Fruit fly (Drosophila melanogaster): ENCODE results near the gene IntS12.

The IntS12 gene

DNA sequence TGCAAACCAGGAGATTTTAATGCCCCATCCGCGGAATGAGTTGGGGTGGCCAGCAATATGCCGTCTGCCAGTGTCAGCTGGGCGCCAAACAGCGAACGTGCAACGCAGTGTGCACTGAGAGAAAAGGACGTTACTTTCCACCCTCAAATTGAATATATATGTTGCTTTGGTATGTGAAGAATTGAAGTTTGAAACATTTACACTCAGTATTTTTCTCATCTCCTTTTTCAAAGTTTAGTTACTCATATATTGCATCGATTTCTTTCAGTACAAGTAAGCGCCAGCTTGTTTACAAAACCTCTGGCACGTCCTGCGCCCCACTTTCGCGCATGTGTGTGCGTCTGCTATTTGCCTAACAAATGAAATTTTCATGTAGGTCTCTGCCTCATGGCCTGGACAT, 3.9 kb upstream of the IntS12 start (continued):
- TF ChIP-seq CG6272 (GFP tag; IDR thresholded peaks at IDR 0.05) (no peak), slp2 (GFP tag; optimal IDR thresholded peaks at IDR 0.05) (no peak), Dip3 (GFP tag; optimal IDR thresholded peaks at IDR 0.05) (no peak), sd (tag; optimal IDR thresholded peaks at IDR 0.05) (no peak), dmrt11E (tag; optimal IDR thresholded peaks at IDR 0.05) (peak; percentile 25), CG10267 (tag; optimal IDR thresholded peaks at IDR 0.05) (no peak), ken (GFP tag; IDR thresholded peaks at IDR 0.05) (0 out of 3 replicates have a peak, but pooled peaks have one; percentile 42), CG11085 (GFP tag; IDR thresholded peaks at IDR 0.05) (peak; percentile 48; the same call in 1 of the 2 replicates), Hr3 (GFP tag; optimal IDR thresholded peaks at IDR 0.05) (no peak), chif (GFP tag; optimal IDR thresholded peaks at IDR 0.05) (peak in 1 of 2 experiments; percentile 14), Lhr (GFP tag; optimal IDR thresholded peaks at IDR 0.05) (no peak), odd (GFP tag; optimal IDR thresholded peaks at IDR 0.05) (no peak), GATAe (GFP tag; conservative IDR thresholded peaks at IDR 0.05) (no peak), CG2129 (GFP tag; IDR thresholded peaks at IDR 0.05; ENCODE audit: partially characterized antibody) (no peak), PHDP (tag; optimal IDR thresholded peaks at IDR 0.05) (peak; percentile 27), CG5953 (GFP tag; IDR thresholded peaks at IDR 0.05) (no peak), bigmax (GFP tag; optimal IDR thresholded peaks at IDR 0.05) (no peak), Optix (GFP tag; IDR thresholded peaks at IDR 0.05) (0 out of 3 replicates have a peak, but pooled peaks have one; percentile 20), Sry-δ (GFP tag; optimal IDR thresholded peaks at IDR 0.05) (no peak), ham (GFP tag; IDR thresholded peaks at IDR 0.05) (no peak), psq (GFP tag; optimal IDR thresholded peaks at IDR 0.05) (no peak), CG6175 (GFP tag; IDR thresholded peaks at IDR 0.05) (no peak), D19B (GFP tag; optimal IDR thresholded peaks at IDR 0.05) (no peak), her (GFP tag; optimal IDR thresholded peaks at IDR 0.05) (no peak), CG12942 (GFP tag; optimal IDR thresholded peaks at IDR 0.05) (no peak), Oaz (GFP tag; IDR thresholded peaks at IDR 0.05) (0 out of 2 replicates have a peak, but pooled peaks have one; percentile 23), CG32532 (GFP tag; IDR thresholded peaks at IDR 0.05) (0 out of 2 replicates have a peak, but pooled peaks have one; percentile 48), CG12299 (tag; optimal IDR thresholded peaks at IDR 0.05) (no peak), CG6765 (GFP tag; optimal IDR thresholded peaks at IDR 0.05) (peak; percentile 25), pzg (GFP tag; optimal IDR thresholded peaks at IDR 0.05) (no peak), Six4 (GFP tag; optimal IDR thresholded peaks at IDR 0.05) (no peak), Dll (GFP tag; IDR thresholded peaks at IDR 0.05; ENCODE audit: partially characterized antibody) (no peak), org-1 (GFP tag; optimal IDR thresholded peaks at IDR 0.05) (peak; percentile 21), CG12071 (GFP tag; optimal IDR thresholded peaks at IDR 0.05) (no peak), CG10959 (GFP tag; IDR thresholded peaks at IDR 0.05) (peak; percentile 36; the same call in 1 of the 2 replicates), MESR4 (GFP tag; optimal IDR thresholded peaks at IDR 0.05) (no peak), crc (GFP tag; optimal IDR thresholded peaks at IDR 0.05) (peak; percentile 62), CG7357 (GFP tag; IDR thresholded peaks at IDR 0.05) (no peak), Hr51 (GFP tag; optimal IDR thresholded peaks at IDR 0.05) (peak in 1 of 2 experiments; percentile 19), Tbp (GFP tag; optimal IDR thresholded peaks at IDR 0.05) (no peak), CG15073 (GFP tag; optimal IDR thresholded peaks at IDR 0.05) (no peak), ash1 (GFP tag; optimal IDR thresholded peaks at IDR 0.05) (no peak), NfI (GFP tag; optimal IDR thresholded peaks at IDR 0.05) (peak; percentile 3), MBD-R2 (GFP tag; IDR thresholded peaks at IDR 0.05) (0 out of 2 replicates have a peak, but pooled peaks have one; percentile 31), CG33213 (GFP tag; optimal IDR thresholded peaks at IDR 0.05) (no peak), wor (GFP tag; IDR thresholded peaks at IDR 0.05) (no peak), caup (GFP tag; optimal IDR thresholded peaks at IDR 0.05; ENCODE audit: severe bottlenecking) (peak; percentile 38), NK7.1 (GFP tag; optimal IDR thresholded peaks at IDR 0.05) (peak; percentile 4), maf-S (GFP tag; optimal IDR thresholded peaks at IDR 0.05) (no peak), Meics (GFP tag; optimal IDR thresholded peaks at IDR 0.05) (peak; percentile 42), mirr (GFP tag; optimal IDR thresholded peaks at IDR 0.05) (no peak)

Data from whole organism, embryonic.